Worm (Caenorhabditis elegans) whole organism, L1 larva: ENCODE data around the gene T08D10.5.

Experiments
- aly-2 ChIP-seq: fragments of 150-350 bp; optimal IDR thresholded peaks from 2 replicates; lab custom pipeline; 2014; ENCODE audit warnings: missing biosample characterization, missing genetic modification characterization
- ama-1 ChIP-seq: fragments of 150-350 bp; optimal IDR thresholded peaks from 2 replicates; lab custom pipeline; 2014
- ceh-82 ChIP-seq, 3 experiments: fragments of 150-350 bp in 1 of 3; sonication (generic microtip) in 2 of 3; optimal IDR thresholded peaks; 2 replicates each; lab custom pipeline; 2014 to 2017; ENCODE audit warnings: missing biosample characterization in 3 of 3, missing genetic modification characterization in 3 of 3
- elt-3 ChIP-seq, 6 experiments: fragments of 150-350 bp in 1 of 6; sonication (generic microtip); optimal IDR thresholded peaks; 2 replicates each; lab custom pipeline; 2017 to 2018; ENCODE audit warnings: missing biosample characterization in 6 of 6, missing genetic modification characterization in 6 of 6, inconsistent platforms in 1 of 6
- lin-39 ChIP-seq: fragments of 150-350 bp; optimal IDR thresholded peaks from 2 replicates; lab custom pipeline; 2014; ENCODE audit warnings: missing biosample characterization, missing genetic modification reagents, missing genetic modification characterization
- mdl-1 ChIP-seq, 2 experiments: fragments of 150-350 bp; optimal IDR thresholded peaks; 2 replicates each; lab custom pipeline; 2014 to 2017; ENCODE audit warnings: missing biosample characterization in 2 of 2, missing genetic modification characterization in 2 of 2, inconsistent platforms in 1 of 2
- mep-1 ChIP-seq: fragments of 150-350 bp; optimal IDR thresholded peaks from 2 replicates; lab custom pipeline; 2014; ENCODE audit warnings: missing biosample characterization, missing genetic modification characterization
- nhr-11 ChIP-seq: fragments of 150-350 bp; optimal IDR thresholded peaks from 2 replicates; lab custom pipeline; 2014; ENCODE audit warnings: missing biosample characterization, missing genetic modification characterization
- nhr-20 ChIP-seq: sonication (generic microtip); optimal IDR thresholded peaks from 2 replicates; lab custom pipeline; 2016; ENCODE audit warnings: mild to moderate bottlenecking, missing genetic modification characterization, missing compliant biosample characterization
- nhr-76 ChIP-seq: sonication (generic microtip); optimal IDR thresholded peaks from 2 replicates; lab custom pipeline; 2017; ENCODE audit warnings: missing biosample characterization, missing genetic modification characterization
- snpc-4 ChIP-seq: fragments of 150-350 bp; optimal IDR thresholded peaks from 2 replicates; lab custom pipeline; 2014; ENCODE audit warnings: missing biosample characterization, missing genetic modification characterization
- unc-130 ChIP-seq: fragments of 150-350 bp; optimal IDR thresholded peaks from 2 replicates; lab custom pipeline; 2017; ENCODE audit warnings: missing biosample characterization, missing genetic modification characterization, inconsistent platforms

DNA sequence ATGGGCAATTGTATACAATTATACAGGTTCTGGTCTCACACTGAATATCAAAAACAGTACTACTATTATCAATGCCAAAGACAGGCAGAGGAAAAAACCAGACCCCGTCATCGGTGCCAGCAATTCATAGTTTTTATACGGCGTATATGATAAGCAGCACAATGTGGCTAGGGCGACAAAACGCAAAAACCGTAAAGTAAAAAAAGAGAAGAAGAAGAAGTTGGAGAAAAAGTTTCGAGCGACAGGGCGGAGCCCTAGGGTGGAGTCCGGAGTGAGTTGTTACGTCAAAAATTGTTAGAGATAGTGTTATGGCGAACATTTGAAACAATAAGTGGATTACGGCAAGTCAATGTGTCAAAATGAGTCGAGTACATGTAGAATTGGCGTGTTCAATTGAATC lies 44.3 kb downstream of the T08D10.5 start:
- no peak for TF ChIP-seq ama-1 (lab: Kevin White, UChicago)
- no peak for TF ChIP-seq nhr-11 (tag; lab: Kevin White, UChicago)
- no peak for TF ChIP-seq lin-39 (tag; lab: Kevin White, UChicago)
- no peak for TF ChIP-seq aly-2 (tag; lab: Kevin White, UChicago)
- no peak for TF ChIP-seq ceh-82 (tag; optimal IDR thresholded peaks at IDR 0.05; lab: Kevin White, UChicago)
- TF ChIP-seq elt-3 (tag; optimal IDR thresholded peaks at IDR 0.05; lab: Kevin White, UChicago) = no peak
- no peak for TF ChIP-seq snpc-4 (tag; lab: Kevin White, UChicago)
- no peak for TF ChIP-seq nhr-20 (tag; lab: Kevin White, UChicago)
- no peak for TF ChIP-seq nhr-76 (tag; lab: Kevin White, UChicago)
- TF ChIP-seq unc-130 = no peak
- no peak for TF ChIP-seq mep-1 (tag; lab: Kevin White, UChicago)
- no peak for TF ChIP-seq mdl-1 (tag; optimal IDR thresholded peaks at IDR 0.05; lab: Kevin White, UChicago)
